Fruit fly (Drosophila melanogaster): Measurements from ENCODE around the gene CG10352.
A peak's percentile ranks its signal among the peaks of the same experiment; 100 is the strongest.

The CG10352 gene

DNA sequence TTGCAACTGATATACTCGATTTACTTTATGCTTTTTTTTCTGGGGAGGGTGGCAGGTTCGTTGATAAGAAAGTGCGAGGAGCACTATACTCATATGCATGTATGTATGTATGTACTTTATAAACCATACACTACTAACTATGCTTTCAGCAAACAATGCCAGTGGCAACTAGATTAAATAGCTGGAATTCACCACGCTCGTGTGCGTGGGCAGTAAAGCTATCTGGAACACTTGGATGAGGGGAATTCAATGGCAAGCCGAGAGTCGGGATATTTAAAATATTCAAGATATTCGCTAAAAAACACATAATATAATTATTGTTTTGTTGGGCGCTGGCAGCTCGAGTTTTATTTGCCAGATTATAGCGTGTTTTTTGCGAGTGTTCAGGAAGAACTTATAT lies 20.1 kb downstream of the CG10352 start:
- TF ChIP-seq CG14655 (GFP tag; optimal IDR thresholded peaks at IDR 0.05), result no peak
- TF ChIP-seq CG9948 (tag; optimal IDR thresholded peaks at IDR 0.05), result no peak
- no peak for TF ChIP-seq CG17806 (tag; optimal IDR thresholded peaks at IDR 0.05)
- TF ChIP-seq gl (tag; optimal IDR thresholded peaks at IDR 0.05), result no peak
- no peak for TF ChIP-seq Snoo (tag; optimal IDR thresholded peaks at IDR 0.05)
- no peak for TF ChIP-seq CG13204 (GFP tag; optimal IDR thresholded peaks at IDR 0.05)
- 0 out of 2 replicates have a peak, but pooled peaks have one; percentile 24 for TF ChIP-seq CG12605 (GFP tag; IDR thresholded peaks at IDR 0.05)
- TF ChIP-seq CG8301 (tag; optimal IDR thresholded peaks at IDR 0.05), result peak; percentile 10
- no peak for TF ChIP-seq Pif1B (GFP tag; optimal IDR thresholded peaks at IDR 0.05)
- no peak for TF ChIP-seq CG32121 (GFP tag; IDR thresholded peaks at IDR 0.05)
- TF ChIP-seq CG8159 (tag; optimal IDR thresholded peaks at IDR 0.05), result no peak

DNA sequence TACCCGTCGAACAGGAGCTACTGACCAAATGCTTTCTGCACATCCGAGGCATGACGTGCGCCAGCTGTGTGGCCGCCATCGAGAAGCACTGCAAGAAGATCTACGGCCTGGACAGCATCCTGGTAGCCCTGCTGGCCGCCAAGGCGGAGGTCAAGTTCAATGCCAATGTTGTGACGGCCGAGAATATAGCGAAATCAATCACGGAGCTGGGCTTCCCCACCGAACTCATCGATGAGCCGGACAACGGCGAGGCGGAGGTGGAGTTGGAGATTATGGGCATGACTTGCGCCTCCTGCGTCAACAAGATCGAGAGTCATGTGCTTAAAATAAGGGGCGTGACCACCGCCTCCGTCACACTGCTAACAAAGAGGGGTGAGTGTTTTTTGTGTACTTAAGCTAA lies 21.0 kb downstream of the CG10352 start:
- no peak for TF ChIP-seq rn (GFP tag; IDR thresholded peaks at IDR 0.05)
- TF ChIP-seq CG13204 (GFP tag; optimal IDR thresholded peaks at IDR 0.05), result no peak
- TF ChIP-seq EcR (GFP tag; optimal IDR thresholded peaks at IDR 0.05), result no peak

DNA sequence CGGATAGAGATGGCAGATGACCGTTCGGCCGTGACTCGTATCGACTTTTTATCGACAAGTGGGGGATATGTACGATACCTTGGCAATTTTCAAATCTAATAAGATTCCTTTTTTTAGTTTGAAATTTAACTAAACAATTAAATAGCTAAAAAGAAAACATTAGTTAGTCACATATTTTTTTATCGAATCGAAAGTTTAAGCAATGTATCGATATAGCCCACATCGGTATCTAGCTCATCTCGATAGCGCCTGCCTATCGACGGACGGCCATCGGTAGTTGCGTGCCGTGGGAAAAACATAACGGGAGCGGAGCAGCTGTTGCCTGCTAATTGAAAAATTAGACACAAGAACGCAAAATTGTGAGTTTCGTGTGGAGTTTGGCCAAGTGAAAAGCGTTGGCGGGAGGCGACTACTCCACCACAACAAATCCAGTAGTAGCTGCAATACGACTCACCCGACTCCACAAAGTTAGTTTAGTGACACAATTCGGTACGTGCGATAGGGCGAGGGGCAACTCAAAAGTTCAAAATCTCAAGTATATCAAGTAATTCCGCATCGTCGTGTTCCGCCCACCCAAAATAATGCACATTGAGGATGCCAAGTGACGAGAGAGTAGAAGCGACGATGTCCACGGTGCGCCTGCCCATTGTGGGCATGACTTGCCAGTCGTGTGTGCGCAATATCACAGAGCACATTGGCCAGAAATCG lies 22.1 kb downstream of the CG10352 start, which contains the start of the genes CG10347 and ATP7:
Gene CG10347 (minus strand): TSS at position 174 of the 708 bp plus-strand sequence.
Gene ATP7 (plus strand): TSS at position 265 of the 708 bp plus-strand sequence.
- no peak for TF ChIP-seq Ets98B (GFP tag; IDR thresholded peaks at IDR 0.05)
- TF ChIP-seq CG32121 (GFP tag; IDR thresholded peaks at IDR 0.05), result 0 out of 2 replicates have a peak, but pooled peaks have one; percentile 7
- TF ChIP-seq CG15710 (tag; optimal IDR thresholded peaks at IDR 0.05), result no peak
- no peak for TF ChIP-seq CG8301 (tag; optimal IDR thresholded peaks at IDR 0.05)
- no peak for TF ChIP-seq CG12605 (GFP tag; IDR thresholded peaks at IDR 0.05)
- TF ChIP-seq Pif1B (GFP tag; optimal IDR thresholded peaks at IDR 0.05), result no peak
- peak; percentile 27 for TF ChIP-seq Pif1A (GFP tag; optimal IDR thresholded peaks at IDR 0.05)
- TF ChIP-seq Snoo (tag; optimal IDR thresholded peaks at IDR 0.05), result peak; percentile 2

DNA sequence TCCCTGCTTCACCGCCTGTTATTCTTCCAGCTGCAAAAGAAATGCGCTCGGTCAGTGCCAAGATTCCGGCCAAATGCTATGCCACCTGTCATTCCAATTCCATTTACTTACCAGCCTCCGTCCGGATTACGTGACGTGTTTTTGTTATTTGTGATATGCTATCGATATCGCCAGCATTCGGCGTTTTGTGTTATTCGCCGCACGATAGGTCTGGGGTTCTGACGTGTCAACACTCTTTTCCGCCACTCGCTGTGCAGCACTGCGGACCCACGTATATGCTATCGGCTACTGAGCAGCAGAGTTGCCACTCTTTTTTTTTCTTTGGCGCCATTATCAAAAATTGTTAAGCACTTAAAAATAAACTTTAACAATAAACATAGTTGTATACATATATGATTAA lies 24.7 kb downstream of the CG10352 start, which contains the start of gene p24-1:
Gene p24-1 (minus strand): TSS at position 221 of the 400 bp plus-strand sequence.
- peak; percentile 39; the same call in 1 of the 2 replicates for TF ChIP-seq Ets98B (GFP tag; IDR thresholded peaks at IDR 0.05)
- TF ChIP-seq CG15710 (tag; optimal IDR thresholded peaks at IDR 0.05), result peak; percentile 13
- TF ChIP-seq CG4496 (GFP tag; IDR thresholded peaks at IDR 0.05), result peak; percentile 43; the same call in 2 of the 3 replicates
- TF ChIP-seq Pif1A (GFP tag; optimal IDR thresholded peaks at IDR 0.05), result no peak
- no peak for TF ChIP-seq CG8159 (tag; optimal IDR thresholded peaks at IDR 0.05)
- TF ChIP-seq CG17806 (tag; optimal IDR thresholded peaks at IDR 0.05), result no peak
- TF ChIP-seq Pif1B (GFP tag; optimal IDR thresholded peaks at IDR 0.05), result no peak
- no peak for TF ChIP-seq CG10348 (GFP tag; IDR thresholded peaks at IDR 0.05)
- peak; percentile 33 for TF ChIP-seq Snoo (tag; optimal IDR thresholded peaks at IDR 0.05)
- TF ChIP-seq fd96Ca (GFP tag; IDR thresholded peaks at IDR 0.05), result peak; percentile 18; the same call in 1 of the 3 replicates

DNA sequence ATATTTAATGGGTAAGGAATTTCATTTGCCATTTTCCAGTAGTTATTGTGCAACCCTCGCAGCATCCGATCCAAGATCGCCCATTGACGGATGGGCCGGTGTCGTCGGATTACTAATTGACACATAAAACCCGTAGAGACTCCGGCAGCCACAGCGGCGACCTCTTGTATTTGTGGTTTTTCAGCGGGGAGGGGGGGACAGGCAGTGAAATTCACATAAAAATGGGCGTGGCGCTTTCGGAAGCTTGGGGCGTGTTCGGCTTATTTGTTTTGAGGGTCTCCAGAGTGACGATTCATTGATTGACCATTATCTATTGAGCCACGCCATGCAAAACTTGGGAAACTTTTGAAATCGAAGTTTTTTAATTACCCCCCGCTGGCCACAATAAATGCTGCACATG lies 27.7 kb downstream of the CG10352 start:
- no peak for TF ChIP-seq CG8301 (tag; optimal IDR thresholded peaks at IDR 0.05)
- no peak for TF ChIP-seq fd96Ca (GFP tag; IDR thresholded peaks at IDR 0.05)
- TF ChIP-seq CG10348 (GFP tag; IDR thresholded peaks at IDR 0.05), result no peak
- TF ChIP-seq EcR (GFP tag; optimal IDR thresholded peaks at IDR 0.05), result no peak

DNA sequence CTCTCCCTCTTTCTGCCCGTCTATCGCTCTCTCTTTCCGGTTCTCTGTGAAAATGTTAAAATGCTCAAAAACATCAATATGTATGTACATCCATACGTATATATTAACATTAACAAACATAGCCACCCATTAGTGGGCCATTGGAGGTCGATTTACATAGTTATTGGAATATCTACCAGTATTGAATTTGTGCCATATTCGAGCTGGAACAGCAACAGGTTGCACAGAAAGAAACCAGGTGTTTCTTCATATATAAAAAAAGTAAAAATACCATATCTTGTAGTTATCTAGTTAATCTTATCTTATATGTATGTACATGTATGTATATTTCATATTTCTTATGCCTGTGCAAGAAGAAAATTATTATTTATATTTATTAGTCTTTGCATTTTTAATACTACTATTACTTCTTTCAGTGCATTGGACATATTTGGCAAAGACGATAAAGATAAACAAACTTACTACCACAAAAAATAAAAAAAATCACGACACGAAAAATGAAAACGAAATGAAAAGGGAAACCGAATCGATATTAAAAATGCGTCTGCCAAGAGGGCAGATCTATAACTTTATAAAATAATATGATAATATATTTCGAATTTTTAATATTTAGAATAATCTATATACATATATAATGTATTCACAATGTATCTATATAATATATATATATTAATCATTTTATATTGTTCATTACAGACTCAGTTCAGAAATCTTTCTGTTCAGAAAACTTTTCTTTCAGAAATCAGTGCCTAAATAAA lies 28.3 kb downstream of the CG10352 start:
- no peak for TF ChIP-seq gl (tag; optimal IDR thresholded peaks at IDR 0.05)
- no peak for TF ChIP-seq CG14655 (GFP tag; optimal IDR thresholded peaks at IDR 0.05)
- TF ChIP-seq Pif1A (GFP tag; optimal IDR thresholded peaks at IDR 0.05), result no peak
- TF ChIP-seq CG4496 (GFP tag; IDR thresholded peaks at IDR 0.05), result no peak
- TF ChIP-seq rn (GFP tag; IDR thresholded peaks at IDR 0.05), result no peak
- no peak for TF ChIP-seq CG12605 (GFP tag; IDR thresholded peaks at IDR 0.05)

DNA sequence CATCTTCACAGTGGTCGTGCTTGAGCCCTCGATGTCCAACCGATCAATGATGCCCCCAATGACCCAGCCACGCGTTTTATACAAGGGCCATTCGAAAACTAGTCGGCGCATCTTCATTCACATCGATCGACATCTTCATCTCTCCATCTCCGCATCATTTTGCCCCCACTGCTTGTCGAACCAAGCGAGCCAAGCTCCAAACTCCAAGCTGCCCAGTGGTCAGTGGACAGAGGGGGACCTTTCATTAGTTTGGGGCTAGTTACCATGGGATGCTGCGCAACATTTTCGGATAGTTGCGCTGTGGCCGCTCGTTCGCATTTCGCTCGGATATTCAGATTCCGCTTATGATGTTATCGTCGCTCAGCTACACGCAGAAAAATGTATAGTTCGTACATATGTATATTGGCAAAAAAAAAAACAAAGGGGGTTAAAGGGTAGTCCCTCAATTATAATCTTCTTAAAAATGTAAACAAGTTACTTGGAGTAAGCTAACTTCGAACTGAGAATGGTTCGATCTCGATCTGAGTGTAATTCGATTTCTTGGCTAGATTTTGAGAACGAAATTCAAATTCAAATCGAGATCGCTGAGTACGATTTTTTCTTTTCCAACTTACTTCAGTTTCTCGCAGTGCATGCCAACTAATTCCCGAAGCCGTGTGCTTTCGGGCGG lies 30.8 kb downstream of the CG10352 start, which contains the start of gene CG15740:
Gene CG15740 (minus strand): TSS at position 51 of the 670 bp plus-strand sequence.
- no peak for TF ChIP-seq D1 (tag; optimal IDR thresholded peaks at IDR 0.05)
- TF ChIP-seq EcR (GFP tag; optimal IDR thresholded peaks at IDR 0.05), result no peak
- 0 out of 3 replicates have a peak, but pooled peaks have one; percentile 24 for TF ChIP-seq CG4496 (GFP tag; IDR thresholded peaks at IDR 0.05)
- TF ChIP-seq CG32121 (GFP tag; IDR thresholded peaks at IDR 0.05), result peak; percentile 31; the same call in 1 of the 2 replicates
